Fruit fly (Drosophila melanogaster): ENCODE measurements around the gene Act5C.
A peak's percentile ranks its signal among the peaks of the same experiment; 100 is the strongest.

The Act5C gene

dm6 chrX:5883394-5883793 is 17.3 kb upstream of the Act5C start (continued):
- no peak for TF ChIP-seq CG1602 (GFP tag; optimal IDR thresholded peaks at IDR 0.05)
- no peak for TF ChIP-seq gsb (GFP tag; IDR thresholded peaks at IDR 0.05)
- TF ChIP-seq CG13123 (GFP tag; optimal IDR thresholded peaks at IDR 0.05), result peak; percentile 25
- TF ChIP-seq maf-S (GFP tag; optimal IDR thresholded peaks at IDR 0.05), result peak; percentile 16
- TF ChIP-seq CG5953 (GFP tag; IDR thresholded peaks at IDR 0.05), result no peak
- peak; percentile 57; the same call in 2 of the 3 replicates for TF ChIP-seq ken (GFP tag; IDR thresholded peaks at IDR 0.05)
- TF ChIP-seq MESR4 (GFP tag; optimal IDR thresholded peaks at IDR 0.05), result no peak
- no peak for TF ChIP-seq prd (optimal IDR thresholded peaks at IDR 0.05)
- TF ChIP-seq prd (GFP tag; IDR thresholded peaks at IDR 0.05), result peak; percentile 40; the same call in 1 of the 3 replicates
- no peak for TF ChIP-seq CG6683 (GFP tag; optimal IDR thresholded peaks at IDR 0.05)
- TF ChIP-seq B-H1 (GFP tag; IDR thresholded peaks at IDR 0.05), result no peak
- no peak for TF ChIP-seq NK7.1 (GFP tag; optimal IDR thresholded peaks at IDR 0.05)
- TF ChIP-seq CG16863 (GFP tag; optimal IDR thresholded peaks at IDR 0.05), result peak; percentile 20
- peak; percentile 58 for TF ChIP-seq phol (tag; optimal IDR thresholded peaks at IDR 0.05)
- peak; percentile 21; the same call in 1 of the 2 replicates for TF ChIP-seq CG14014 (GFP tag; IDR thresholded peaks at IDR 0.05)
- no peak for TF ChIP-seq ham (GFP tag; IDR thresholded peaks at IDR 0.05)
- no peak for TF ChIP-seq usp (GFP tag; optimal IDR thresholded peaks at IDR 0.05)
- TF ChIP-seq CG5180 (GFP tag; optimal IDR thresholded peaks at IDR 0.05), result no peak
- TF ChIP-seq Neu2 (GFP tag; optimal IDR thresholded peaks at IDR 0.05; ENCODE audit: borderline replicate concordance), result no peak
- TF ChIP-seq tup (GFP tag; optimal IDR thresholded peaks at IDR 0.05), result no peak
- TF ChIP-seq Hr3 (GFP tag; optimal IDR thresholded peaks at IDR 0.05), result peak; percentile 15
- TF ChIP-seq Meics (GFP tag; optimal IDR thresholded peaks at IDR 0.05), result peak; percentile 46
- TF ChIP-seq cas (GFP tag; IDR thresholded peaks at IDR 0.05), result no peak
- TF ChIP-seq pb (GFP tag; optimal IDR thresholded peaks at IDR 0.05), result peak; percentile 13
- peak; percentile 20; the same call in 1 of the 2 replicates for TF ChIP-seq CG13287 (GFP tag; IDR thresholded peaks at IDR 0.05; ENCODE audit: partially characterized antibody)
- no peak for TF ChIP-seq NC2α (GFP tag; optimal IDR thresholded peaks at IDR 0.05)
- TF ChIP-seq CG10321 (GFP tag; IDR thresholded peaks at IDR 0.05), result no peak
- TF ChIP-seq kah (GFP tag; optimal IDR thresholded peaks at IDR 0.05), result no peak
- TF ChIP-seq CG13296 (GFP tag; optimal IDR thresholded peaks at IDR 0.05), result no peak
- peak; percentile 23 for TF ChIP-seq gfzf (GFP tag; optimal IDR thresholded peaks at IDR 0.05)
- TF ChIP-seq kni (GFP tag; optimal IDR thresholded peaks at IDR 0.05), result no peak
- peak; percentile 11 for TF ChIP-seq az2 (GFP tag; optimal IDR thresholded peaks at IDR 0.05)
- no peak for TF ChIP-seq dm (GFP tag; optimal IDR thresholded peaks at IDR 0.05)
- TF ChIP-seq CG17829 (tag; optimal IDR thresholded peaks at IDR 0.05), result peak; percentile 60
- TF ChIP-seq ftz-f1 (GFP tag; optimal IDR thresholded peaks at IDR 0.05), result no peak
- no peak for TF ChIP-seq cg (GFP tag; optimal IDR thresholded peaks at IDR 0.05)
- no peak for TF ChIP-seq CG34224 (GFP tag; IDR thresholded peaks at IDR 0.05; ENCODE audit: partially characterized antibody)
- TF ChIP-seq CG12071 (GFP tag; optimal IDR thresholded peaks at IDR 0.05), result no peak
- TF ChIP-seq esg (GFP tag; conservative IDR thresholded peaks at IDR 0.05), result no peak
- no peak for TF ChIP-seq zfh2 (GFP tag; optimal IDR thresholded peaks at IDR 0.05)
- no peak for TF ChIP-seq Aef1 (GFP tag; IDR thresholded peaks at IDR 0.05)
- TF ChIP-seq CG11696 (GFP tag; IDR thresholded peaks at IDR 0.05), result no peak
- TF ChIP-seq CG2129 (GFP tag; IDR thresholded peaks at IDR 0.05; ENCODE audit: partially characterized antibody), result no peak
- peak; percentile 0 for TF ChIP-seq CG9876 (GFP tag; optimal IDR thresholded peaks at IDR 0.05)
- TF ChIP-seq sob (GFP tag; IDR thresholded peaks at IDR 0.05), result peak; percentile 57
- TF ChIP-seq CG8089 (GFP tag; optimal IDR thresholded peaks at IDR 0.05), result peak; percentile 11
- TF ChIP-seq Fer2 (tag; optimal IDR thresholded peaks at IDR 0.05), result no peak
- TF ChIP-seq Myb (GFP tag; optimal IDR thresholded peaks at IDR 0.05), result peak; percentile 98
- TF ChIP-seq Hmr (GFP tag; optimal IDR thresholded peaks at IDR 0.05), result peak; percentile 58
- no peak for TF ChIP-seq ase (GFP tag; IDR thresholded peaks at IDR 0.05)
- no peak for TF ChIP-seq bbx (GFP tag; IDR thresholded peaks at IDR 0.05; ENCODE audit: partially characterized antibody)
- peak; percentile 8 for TF ChIP-seq CG4424 (GFP tag; optimal IDR thresholded peaks at IDR 0.05)

Data from whole organism, embryonic.